Worm (Caenorhabditis elegans) whole organism, L1 larva: ENCODE measurements around the gene pat-3.
A peak's percentile ranks its signal among the peaks of the same experiment; 100 is the strongest.

Experiments
- lin-39 ChIP-seq: fragments of 150-350 bp; optimal IDR thresholded peaks from 2 replicates; lab custom pipeline; 2014; ENCODE audit warnings: missing biosample characterization, missing genetic modification reagents, missing genetic modification characterization
- skn-1 ChIP-seq: fragments of 150-350 bp; optimal IDR thresholded peaks from 2 replicates; lab custom pipeline; 2014; ENCODE audit warnings: missing biosample characterization, missing genetic modification characterization
- zip-4 ChIP-seq: fragments of 200-800 bp; sonication (Bioruptor generic); optimal IDR thresholded peaks from 2 replicates; lab custom pipeline; 2018; ENCODE audit warnings: mild to moderate bottlenecking, missing genetic modification characterization, moderate library complexity, missing compliant biosample characterization
- ztf-11 ChIP-seq, 2 experiments: sonication (generic microtip); optimal IDR thresholded peaks; 2 replicates each; lab custom pipeline; 2016 to 2017; ENCODE audit warnings: missing genetic modification characterization in 2 of 2, missing biosample characterization in 1 of 2, missing compliant biosample characterization in 1 of 2

DNA sequence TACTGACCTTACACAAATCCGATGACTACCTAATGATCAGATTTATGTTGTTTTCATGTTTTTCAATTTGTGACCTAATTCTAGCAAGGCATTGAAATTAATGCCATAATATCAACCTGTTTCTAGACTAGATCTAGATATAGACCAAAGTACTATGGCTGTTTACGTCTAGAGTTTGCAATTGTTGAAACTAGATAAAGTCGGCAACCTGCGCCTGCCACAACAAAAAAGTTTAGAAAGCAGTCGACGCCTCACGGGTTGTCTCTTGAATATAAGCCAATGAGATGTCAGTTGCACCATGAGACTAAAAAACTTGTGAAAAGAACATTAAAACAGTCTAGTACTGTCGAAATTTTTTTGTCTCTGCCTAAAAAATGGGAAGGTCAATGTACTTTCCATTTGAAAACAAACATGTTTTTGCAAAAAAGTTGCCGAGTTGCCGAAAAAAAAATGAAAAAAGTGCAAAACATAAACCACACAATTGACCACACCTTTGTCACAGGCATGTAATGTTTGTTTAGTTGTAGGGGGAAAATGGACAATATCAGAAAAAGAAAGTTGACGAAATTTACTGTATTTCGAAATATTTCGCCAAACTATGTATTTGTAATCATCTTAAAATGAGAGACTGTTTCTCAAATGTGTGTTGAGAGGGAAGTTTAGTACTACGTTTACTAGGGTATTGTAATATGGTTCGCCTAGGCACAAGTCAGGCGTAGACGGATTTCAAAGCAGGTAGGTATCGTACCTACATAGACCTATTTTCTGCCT lies 34.8 kb downstream of the pat-3 start:
- TF ChIP-seq zip-4 (GFP tag; lab: Kevin White, UChicago) = no peak
- no peak for TF ChIP-seq ztf-11 (tag; optimal IDR thresholded peaks at IDR 0.05; lab: Kevin White, UChicago)
- TF ChIP-seq skn-1 (tag; lab: Kevin White, UChicago) = peak; percentile 79
- TF ChIP-seq lin-39 (tag; lab: Kevin White, UChicago) = no peak
